Worm (Caenorhabditis elegans) whole organism, young adult: ENCODE results near the gene nhr-48.

Experiments used
- B0035.1 ChIP-seq: sonication (generic microtip); optimal IDR thresholded peaks from 2 replicates; lab custom pipeline; 2016; ENCODE audit warnings: missing genetic modification characterization, mild to moderate bottlenecking, missing compliant biosample characterization, missing genotype, missing genetic modification reagents
- C17E4.6 ChIP-seq: fragments of 200-800 bp; sonication (Bioruptor generic); IDR thresholded peaks from 2 replicates; pipeline ENCODE4 v1.3.6; 2022; ENCODE audit warnings: missing genetic modification reagents, missing genetic modification characterization, missing compliant biosample characterization
- F23B12.7 ChIP-seq: sonication (generic microtip); optimal IDR thresholded peaks from 2 replicates; lab custom pipeline; 2017; ENCODE audit warnings: missing genetic modification characterization, mild to moderate bottlenecking, missing compliant biosample characterization, antibody characterized with exemption, moderate library complexity; ENCODE audit not compliant: insufficient read depth
- F55B11.4 ChIP-seq: sonication (generic microtip); optimal IDR thresholded peaks from 2 replicates; lab custom pipeline; 2016; ENCODE audit warnings: missing compliant biosample characterization, missing genetic modification characterization, borderline replicate concordance; ENCODE audit not compliant: insufficient read depth
- F57A8.1 ChIP-seq: fragments of 200-800 bp; sonication (Bioruptor generic); optimal IDR thresholded peaks from 2 replicates; lab custom pipeline; 2018; ENCODE audit warnings: mild to moderate bottlenecking, missing genetic modification characterization, moderate library complexity, missing compliant biosample characterization
- K11D2.4 ChIP-seq: fragments of 200-800 bp; sonication (Bioruptor generic); IDR thresholded peaks from 2 replicates; pipeline ENCODE4 v1.3.6; 2022; ENCODE audit warnings: missing genetic modification reagents, missing genetic modification characterization, missing compliant biosample characterization
- T07F8.4 ChIP-seq: sonication (generic microtip); optimal IDR thresholded peaks from 2 replicates; lab custom pipeline; 2016; ENCODE audit warnings: mild to moderate bottlenecking, missing genetic modification characterization, moderate library complexity, missing compliant biosample characterization
- T26A5.8 ChIP-seq: sonication (generic microtip); optimal IDR thresholded peaks from 2 replicates; lab custom pipeline; 2016; ENCODE audit warnings: missing genetic modification characterization, missing compliant biosample characterization
- Y56A3A.18 ChIP-seq: fragments of 200-800 bp; sonication (Bioruptor generic); IDR thresholded peaks from 2 replicates; pipeline ENCODE4 v1.3.6; 2022; ENCODE audit warnings: missing genetic modification reagents, missing genetic modification characterization, missing compliant biosample characterization
- Y79H2A.3 ChIP-seq: fragments of 200-800 bp; sonication (Bioruptor generic); conservative IDR thresholded peaks from 2 replicates; pipeline ENCODE4 v1.3.6; 2022; ENCODE audit warnings: missing genetic modification reagents, missing genetic modification characterization, missing compliant biosample characterization
- attf-6 ChIP-seq: fragments of 200-800 bp; sonication (Bioruptor generic); IDR thresholded peaks from 2 replicates; pipeline ENCODE4 v1.3.6; 2022; ENCODE audit warnings: missing genetic modification reagents, missing genetic modification characterization, missing compliant biosample characterization
- bed-2 ChIP-seq: fragments of 200-800 bp; sonication (Bioruptor generic); IDR thresholded peaks from 2 replicates; pipeline ENCODE4 v1.3.6; 2022; ENCODE audit warnings: missing genetic modification reagents, missing genetic modification characterization, missing compliant biosample characterization
- ceh-40 ChIP-seq: fragments of 200-800 bp; sonication (Bioruptor generic); IDR thresholded peaks from 2 replicates; pipeline ENCODE4 v1.3.6; 2022; ENCODE audit warnings: missing genetic modification characterization, missing compliant biosample characterization
- ceh-58 ChIP-seq: fragments of 200-800 bp; sonication (Bioruptor generic); IDR thresholded peaks from 2 replicates; pipeline ENCODE4 v1.3.6; 2022; ENCODE audit warnings: missing genetic modification characterization, missing compliant biosample characterization
- ceh-79 ChIP-seq: sonication (generic microtip); optimal IDR thresholded peaks from 2 replicates; lab custom pipeline; 2017; ENCODE audit warnings: mild to moderate bottlenecking, missing genetic modification characterization, missing compliant biosample characterization
- chd-7 ChIP-seq: sonication (generic microtip); optimal IDR thresholded peaks from 2 replicates; lab custom pipeline; 2016; ENCODE audit warnings: mild to moderate bottlenecking, missing genetic modification characterization, moderate library complexity, missing compliant biosample characterization
- die-1 ChIP-seq: sonication (generic microtip); optimal IDR thresholded peaks from 2 replicates; lab custom pipeline; 2016; ENCODE audit warnings: missing genotype, mild to moderate bottlenecking, missing genetic modification characterization, missing compliant biosample characterization
- dox-1 ChIP-seq: fragments of 200-800 bp; sonication (Bioruptor generic); IDR thresholded peaks from 2 replicates; pipeline ENCODE4 v1.3.6; 2022; ENCODE audit warnings: missing genetic modification reagents, missing genetic modification characterization, missing compliant biosample characterization
- dpl-1 ChIP-seq: fragments of 150-350 bp; optimal IDR thresholded peaks from 2 replicates; lab custom pipeline; 2014; ENCODE audit warnings: missing biosample characterization, missing genetic modification reagents, missing genetic modification characterization
- egl-18 ChIP-seq: fragments of 200-800 bp; sonication (Bioruptor generic); IDR thresholded peaks from 2 replicates; pipeline ENCODE4 v1.3.6; 2022; ENCODE audit warnings: missing genetic modification reagents, missing genetic modification characterization, missing compliant biosample characterization
- egrh-3 ChIP-seq: fragments of 200-800 bp; sonication (Bioruptor generic); IDR thresholded peaks from 2 replicates; pipeline ENCODE4 v1.3.6; 2022; ENCODE audit warnings: missing genetic modification reagents, missing genetic modification characterization, missing compliant biosample characterization
- gei-17 ChIP-seq: fragments of 200-800 bp; sonication (Bioruptor generic); optimal IDR thresholded peaks from 2 replicates; lab custom pipeline; 2018; ENCODE audit warnings: mild to moderate bottlenecking, missing genetic modification characterization, missing compliant biosample characterization
- him-1 ChIP-seq: sonication (generic microtip); optimal IDR thresholded peaks from 2 replicates; lab custom pipeline; 2016; ENCODE audit warnings: missing genotype, missing genetic modification reagents, missing genetic modification characterization, missing compliant biosample characterization
- hmg-1.2 ChIP-seq: fragments of 200-800 bp; sonication (Bioruptor generic); IDR thresholded peaks from 2 replicates; pipeline ENCODE4 v1.3.6; 2022; ENCODE audit warnings: missing genetic modification reagents, missing genetic modification characterization, missing compliant biosample characterization
- hsf-1 ChIP-seq: fragments of 200-800 bp; sonication (Bioruptor generic); IDR thresholded peaks from 2 replicates; pipeline ENCODE4 v1.3.6; 2022; ENCODE audit warnings: missing genetic modification reagents, missing genetic modification characterization, missing compliant biosample characterization
- lin-26 ChIP-seq: fragments of 200-800 bp; sonication (Bioruptor generic); IDR thresholded peaks from 2 replicates; pipeline ENCODE4 v1.3.6; 2022; ENCODE audit warnings: missing genetic modification reagents, missing genetic modification characterization, missing compliant biosample characterization
- lin-40 ChIP-seq: sonication (generic microtip); optimal IDR thresholded peaks from 2 replicates; lab custom pipeline; 2016; ENCODE audit warnings: missing genetic modification characterization, mild to moderate bottlenecking, missing compliant biosample characterization, missing genotype, missing genetic modification reagents
- lin-54 ChIP-seq: fragments of 200-800 bp; sonication (Bioruptor generic); optimal IDR thresholded peaks from 2 replicates; lab custom pipeline; 2018; ENCODE audit warnings: mild to moderate bottlenecking, missing genetic modification characterization, missing compliant biosample characterization
- lir-1 ChIP-seq: fragments of 200-800 bp; sonication (Bioruptor generic); conservative IDR thresholded peaks from 2 replicates; pipeline ENCODE4 v1.3.6; 2022; ENCODE audit warnings: missing genetic modification reagents, missing genetic modification characterization, missing compliant biosample characterization
- lsl-1 ChIP-seq: fragments of 200-800 bp; sonication (Bioruptor generic); optimal IDR thresholded peaks from 2 replicates; lab custom pipeline; 2018; ENCODE audit warnings: mild to moderate bottlenecking, missing genetic modification characterization, moderate library complexity, missing compliant biosample characterization
- lsy-27 ChIP-seq: sonication (generic microtip); optimal IDR thresholded peaks from 2 replicates; lab custom pipeline; 2017; ENCODE audit warnings: missing genetic modification characterization, mild to moderate bottlenecking, missing compliant biosample characterization, antibody characterized with exemption, missing genotype, borderline replicate concordance; ENCODE audit not compliant: insufficient read depth
- madf-3 ChIP-seq: fragments of 200-800 bp; sonication (Bioruptor generic); IDR thresholded peaks from 2 replicates; pipeline ENCODE4 v1.3.6; 2022; ENCODE audit warnings: missing genetic modification reagents, missing genetic modification characterization, missing compliant biosample characterization
- mel-28 ChIP-seq: sonication (generic microtip); optimal IDR thresholded peaks from 2 replicates; lab custom pipeline; 2016; ENCODE audit warnings: borderline replicate concordance, mild to moderate bottlenecking, missing genetic modification characterization, missing compliant biosample characterization
- mxl-1 ChIP-seq: sonication (generic microtip); optimal IDR thresholded peaks from 2 replicates; lab custom pipeline; 2016; ENCODE audit warnings: missing genetic modification characterization, missing compliant biosample characterization
- nfya-1 ChIP-seq: sonication (generic microtip); optimal IDR thresholded peaks from 2 replicates; lab custom pipeline; 2017; ENCODE audit warnings: antibody characterized with exemption, missing compliant biosample characterization, missing genetic modification characterization, borderline replicate concordance; ENCODE audit not compliant: insufficient read depth
- rcor-1 ChIP-seq: fragments of 200-800 bp; sonication (Bioruptor generic); IDR thresholded peaks from 2 replicates; pipeline ENCODE4 v1.3.6; 2022; ENCODE audit warnings: missing genetic modification reagents, missing genetic modification characterization, missing compliant biosample characterization
- somi-1 ChIP-seq: fragments of 200-800 bp; sonication (Bioruptor generic); optimal IDR thresholded peaks from 2 replicates; lab custom pipeline; 2018; ENCODE audit warnings: mild to moderate bottlenecking, missing genetic modification characterization, missing compliant biosample characterization
- tbx-9 ChIP-seq: sonication (generic microtip); optimal IDR thresholded peaks from 2 replicates; lab custom pipeline; 2016; ENCODE audit warnings: borderline replicate concordance, missing genetic modification characterization, inconsistent platforms, missing compliant biosample characterization
- unc-62 ChIP-seq: fragments of 150-350 bp; optimal IDR thresholded peaks from 2 replicates; lab custom pipeline; 2014; ENCODE audit warnings: missing biosample characterization, missing genetic modification reagents, missing genetic modification characterization
- xnd-1 ChIP-seq: sonication (generic microtip); optimal IDR thresholded peaks from 2 replicates; lab custom pipeline; 2016; ENCODE audit warnings: missing genotype, missing genetic modification reagents, missing genetic modification characterization, missing compliant biosample characterization
- zfh-2 ChIP-seq: fragments of 200-800 bp; sonication (Bioruptor generic); conservative IDR thresholded peaks from 2 replicates; pipeline ENCODE4 v1.3.6; 2022; ENCODE audit warnings: missing genetic modification reagents, missing genetic modification characterization, missing compliant biosample characterization
- zim-3 ChIP-seq: sonication (generic microtip); optimal IDR thresholded peaks from 2 replicates; lab custom pipeline; 2017; ENCODE audit warnings: mild to moderate bottlenecking, missing genetic modification characterization, moderate library complexity, missing compliant biosample characterization
- ztf-18 ChIP-seq: sonication (generic microtip); optimal IDR thresholded peaks from 2 replicates; lab custom pipeline; 2016; ENCODE audit warnings: missing genotype, mild to moderate bottlenecking, missing genetic modification characterization, missing compliant biosample characterization
- ztf-25 ChIP-seq: fragments of 200-800 bp; sonication (Bioruptor generic); IDR thresholded peaks from 2 replicates; pipeline ENCODE4 v1.3.6; 2022; ENCODE audit warnings: missing genetic modification reagents, missing genetic modification characterization, missing compliant biosample characterization
- ztf-26 ChIP-seq: sonication (generic microtip); optimal IDR thresholded peaks from 2 replicates; lab custom pipeline; 2017; ENCODE audit warnings: missing genetic modification characterization, missing compliant biosample characterization
- ztf-28 ChIP-seq: fragments of 200-800 bp; sonication (Bioruptor generic); IDR thresholded peaks from 2 replicates; pipeline ENCODE4 v1.3.6; 2022; ENCODE audit warnings: missing genetic modification reagents, missing genetic modification characterization, missing compliant biosample characterization

Gene nhr-48

ce11 chrX:15742310-15742709 is 34.3 kb downstream of the nhr-48 start, which contains the start of gene nhr-255:
Gene nhr-255 (plus strand): TSS chrX:15742610.
- TF ChIP-seq hsf-1 (no peak), unc-62 (no peak), xnd-1 (tag; lab: Kevin White, UChicago) (no peak), dox-1 (GFP tag; lab: Robert Waterston, UW) (no peak), ceh-79 (tag; lab: Kevin White, UChicago) (no peak), C17E4.6 (GFP tag; lab: Robert Waterston, UW) (no peak), ceh-58 (GFP tag; lab: Robert Waterston, UW) (no peak), die-1 (no peak), T07F8.4 (no peak), F57A8.1 (GFP tag; lab: Kevin White, UChicago) (no peak), zim-3 (tag; lab: Kevin White, UChicago) (no peak)
- TF ChIP-seq, all 124 proteins: peak for 0

DNA sequence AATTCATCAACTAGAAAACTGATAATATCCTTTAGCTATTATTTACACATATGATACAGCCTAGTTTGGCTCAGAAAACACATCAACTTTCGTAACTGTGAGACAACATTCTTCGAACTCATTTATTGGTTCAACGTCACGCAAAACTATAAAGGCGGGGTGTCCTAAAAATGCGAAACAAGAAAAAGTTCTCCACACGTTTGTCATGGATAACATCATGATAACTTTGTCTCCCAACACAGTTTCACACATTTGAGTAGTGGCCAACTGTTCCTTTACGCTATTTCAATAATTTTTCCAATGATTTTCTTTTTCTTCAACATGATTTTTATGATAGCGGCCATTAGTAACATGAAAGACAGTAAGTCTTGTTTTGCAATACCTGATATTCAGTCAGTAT is 38.7 kb downstream of the nhr-48 start, which contains the start of gene srxa-9:
TSS of gene srxa-9 (plus strand) at position 301 of the 400 bp plus-strand sequence.
- TF ChIP-seq rcor-1 (no peak), F55B11.4 (tag; lab: Kevin White, UChicago) (no peak)

- no peak for TF ChIP-seq zfh-2 (GFP tag; lab: Robert Waterston, UW)
- TF ChIP-seq lin-40 (tag; lab: Kevin White, UChicago): peak; percentile 9
- TF ChIP-seq mxl-1 (tag; lab: Kevin White, UChicago): no peak
- TF ChIP-seq lin-26 (GFP tag; lab: Robert Waterston, UW): peak; percentile 35; the same call in 1 of the 2 replicates
- TF ChIP-seq ceh-40 (GFP tag; lab: Robert Waterston, UW): no peak
- no peak for TF ChIP-seq gei-17 (GFP tag; lab: Kevin White, UChicago)
- no peak for TF ChIP-seq chd-7
- TF ChIP-seq egrh-3 (GFP tag; lab: Robert Waterston, UW): no peak
- no peak for TF ChIP-seq K11D2.4 (GFP tag; lab: Robert Waterston, UW)
- no peak for TF ChIP-seq ztf-28 (GFP tag; lab: Robert Waterston, UW)
- TF ChIP-seq lir-1 (GFP tag; lab: Robert Waterston, UW): no peak
- no peak for TF ChIP-seq tbx-9
- TF ChIP-seq T07F8.4: no peak
- no peak for TF ChIP-seq madf-3 (GFP tag; lab: Robert Waterston, UW)
- no peak for TF ChIP-seq B0035.1 (tag; lab: Kevin White, UChicago)
- no peak for TF ChIP-seq lsy-27 (tag; lab: Kevin White, UChicago)
- no peak for TF ChIP-seq egl-18
- TF ChIP-seq Y79H2A.3 (GFP tag; lab: Robert Waterston, UW): no peak
- no peak for TF ChIP-seq T26A5.8
- no peak for TF ChIP-seq him-1 (tag; lab: Kevin White, UChicago)
- peak; percentile 36 for TF ChIP-seq hmg-1.2
- TF ChIP-seq attf-6: peak; percentile 41
- 0 out of 2 replicates have a peak, but pooled peaks have one; percentile 40 for TF ChIP-seq Y56A3A.18 (GFP tag; lab: Robert Waterston, UW)
- no peak for TF ChIP-seq nfya-1 (tag; lab: Kevin White, UChicago)
- TF ChIP-seq somi-1 (GFP tag; lab: Kevin White, UChicago): no peak
- peak; percentile 14 for TF ChIP-seq ztf-26 (tag; lab: Kevin White, UChicago)
- TF ChIP-seq lin-54 (GFP tag; lab: Kevin White, UChicago): no peak
- no peak for TF ChIP-seq lsl-1
- no peak for TF ChIP-seq mel-28 (tag; lab: Kevin White, UChicago)
- TF ChIP-seq ztf-25 (GFP tag; lab: Robert Waterston, UW): no peak
- no peak for TF ChIP-seq dpl-1 (GFP tag; lab: Kevin White, UChicago)
- no peak for TF ChIP-seq bed-2 (GFP tag; lab: Robert Waterston, UW)
- no peak for TF ChIP-seq zim-3 (tag; lab: Kevin White, UChicago)
- no peak for TF ChIP-seq xnd-1 (tag; lab: Kevin White, UChicago)
- no peak for TF ChIP-seq F23B12.7 (tag; lab: Kevin White, UChicago)
- no peak for TF ChIP-seq ztf-18 (tag; lab: Kevin White, UChicago)
Observed at ce11 chrX:15747814-15748213, 39.8 kb downstream of the nhr-48 start.
